Fruit fly (Drosophila melanogaster) whole organism, embryonic: ENCODE measurements around the gene CG6656.

Experiments
- CG1024 ChIP-seq: fragments of 200-800 bp; sonication (Bioruptor generic); IDR thresholded peaks from 2 replicates; pipeline ENCODE4 v1.3.6; 2022; ENCODE audit warnings: missing biosample characterization, missing genetic modification characterization
- CG10274 ChIP-seq: fragments of 200-800 bp; sonication (Bioruptor generic); optimal IDR thresholded peaks from 3 replicates; lab custom pipeline; 2017; ENCODE audit warnings: missing biosample characterization, mild to moderate bottlenecking, missing genetic modification characterization
- CG10366 ChIP-seq: fragments of 200-800 bp; sonication (Bioruptor generic); IDR thresholded peaks from 2 replicates; pipeline ENCODE4 v1.3.6; 2022; ENCODE audit warnings: missing biosample characterization, missing genetic modification characterization
- CG10543 ChIP-seq: fragments of 200-800 bp; sonication (Bioruptor generic); optimal IDR thresholded peaks from 3 replicates; lab custom pipeline; 2017; ENCODE audit warnings: missing biosample characterization, mild to moderate bottlenecking, missing genetic modification characterization, moderate library complexity
- CG11695 ChIP-seq: fragments of 200-800 bp; sonication (Bioruptor generic); IDR thresholded peaks from 3 replicates; pipeline ENCODE4 v1.3.6; 2022; ENCODE audit warnings: missing biosample characterization, missing genetic modification characterization
- CG12155 ChIP-seq: fragments of 200-800 bp; sonication (Bioruptor generic); optimal IDR thresholded peaks from 3 replicates; lab custom pipeline; 2016; ENCODE audit warnings: missing biosample characterization, missing genetic modification characterization
- CG12942 ChIP-seq: fragments of 200-800 bp; sonication (Bioruptor generic); optimal IDR thresholded peaks from 3 replicates; lab custom pipeline; 2016; ENCODE audit warnings: missing biosample characterization, missing genetic modification characterization
- CG13624 ChIP-seq: fragments of 200-800 bp; sonication (Bioruptor generic); optimal IDR thresholded peaks from 2 replicates; lab custom pipeline; 2016; ENCODE audit warnings: missing biosample characterization, missing genetic modification characterization
- CG13894 ChIP-seq: fragments of 200-800 bp; sonication (Bioruptor generic); optimal IDR thresholded peaks from 3 replicates; lab custom pipeline; 2018; ENCODE audit warnings: missing biosample characterization, mild to moderate bottlenecking, missing genetic modification characterization, moderate library complexity
- CG15011 ChIP-seq: fragments of 200-800 bp; sonication (Bioruptor generic); optimal IDR thresholded peaks from 3 replicates; lab custom pipeline; 2018; ENCODE audit warnings: missing biosample characterization, mild to moderate bottlenecking, missing genetic modification characterization
- CG1603 ChIP-seq: fragments of 200-800 bp; sonication (Bioruptor generic); optimal IDR thresholded peaks from 2 replicates; lab custom pipeline; 2019; ENCODE audit warnings: missing biosample characterization, mild to moderate bottlenecking, missing genetic modification characterization, moderate library complexity
- CG17186 ChIP-seq: fragments of 200-800 bp; sonication (Bioruptor generic); optimal IDR thresholded peaks from 3 replicates; lab custom pipeline; 2017; ENCODE audit warnings: missing biosample characterization, missing genetic modification reagents, missing genetic modification characterization
- CG18262 ChIP-seq: fragments of 200-800 bp; optimal IDR thresholded peaks from 3 replicates; lab custom pipeline; 2019; ENCODE audit warnings: missing biosample characterization, mild to moderate bottlenecking, missing genetic modification characterization, moderate library complexity
- CG2678 ChIP-seq: fragments of 200-800 bp; sonication (Bioruptor generic); optimal IDR thresholded peaks from 3 replicates; lab custom pipeline; 2019; ENCODE audit warnings: missing biosample characterization, mild to moderate bottlenecking, missing genetic modification characterization, moderate library complexity
- CG4360 ChIP-seq: fragments of 200-800 bp; sonication (Bioruptor generic); IDR thresholded peaks from 2 replicates; pipeline ENCODE4 v1.3.6; 2022; ENCODE audit warnings: missing biosample characterization, missing genetic modification characterization
- CG4617 ChIP-seq: fragments of 200-800 bp; sonication (Bioruptor generic); optimal IDR thresholded peaks from 3 replicates; lab custom pipeline; 2016; ENCODE audit warnings: missing biosample characterization, missing genetic modification characterization, borderline replicate concordance
- CG6254 ChIP-seq: fragments of 200-800 bp; sonication (Bioruptor generic); optimal IDR thresholded peaks from 3 replicates; lab custom pipeline; 2017; ENCODE audit warnings: mild to moderate bottlenecking, missing biosample characterization, missing genetic modification reagents, missing genetic modification characterization
- CG8944 ChIP-seq: fragments of 200-800 bp; sonication (Bioruptor generic); optimal IDR thresholded peaks from 3 replicates; lab custom pipeline; 2016; ENCODE audit warnings: missing biosample characterization, missing genetic modification characterization
- CG9932 ChIP-seq: fragments of 200-800 bp; sonication (Bioruptor generic); IDR thresholded peaks from 2 replicates; pipeline ENCODE4 v1.3.6; 2022; ENCODE audit warnings: missing biosample characterization, missing genetic modification characterization
- Dad ChIP-seq: fragments of 200-800 bp; sonication (Bioruptor generic); optimal IDR thresholded peaks from 3 replicates; lab custom pipeline; 2016; ENCODE audit warnings: missing biosample characterization, missing genetic modification characterization
- Dp ChIP-seq: fragments of 200-800 bp; sonication (Bioruptor generic); optimal IDR thresholded peaks from 2 replicates; lab custom pipeline; 2018; ENCODE audit warnings: missing biosample characterization, mild to moderate bottlenecking, missing genetic modification characterization, moderate library complexity
- Ets65A ChIP-seq: fragments of 200-800 bp; sonication (Bioruptor generic); peaks from one replicate; lab custom pipeline; 2016; ENCODE audit warnings: missing biosample characterization, missing genetic modification characterization
- Ets97D ChIP-seq: fragments of 200-800 bp; sonication (Bioruptor generic); optimal IDR thresholded peaks from 3 replicates; lab custom pipeline; 2016; ENCODE audit warnings: missing biosample characterization, missing genetic modification characterization
- H15 ChIP-seq: fragments of 200-800 bp; sonication (Bioruptor generic); IDR thresholded peaks from 3 replicates; pipeline ENCODE4 v1.3.6; 2022; ENCODE audit warnings: missing biosample characterization, missing genetic modification characterization
- Hand ChIP-seq: fragments of 200-800 bp; sonication (Bioruptor generic); optimal IDR thresholded peaks from 2 replicates; lab custom pipeline; 2017; ENCODE audit warnings: mild to moderate bottlenecking, missing biosample characterization, missing genetic modification reagents, missing genetic modification characterization
- Meics ChIP-seq: fragments of 200-800 bp; sonication (Bioruptor generic); optimal IDR thresholded peaks from 2 replicates; lab custom pipeline; 2017; ENCODE audit warnings: missing biosample characterization, mild to moderate bottlenecking, missing genetic modification characterization
- Mes4 ChIP-seq: fragments of 200-800 bp; sonication (Bioruptor generic); optimal IDR thresholded peaks from 2 replicates; lab custom pipeline; 2016; ENCODE audit warnings: missing biosample characterization, missing genetic modification characterization
- NK7.1 ChIP-seq: fragments of 200-800 bp; sonication (Bioruptor generic); optimal IDR thresholded peaks from 3 replicates; lab custom pipeline; 2016; ENCODE audit warnings: missing biosample characterization, missing genetic modification characterization
- Oli ChIP-seq: fragments of 200-800 bp; sonication (Bioruptor generic); optimal IDR thresholded peaks from 2 replicates; lab custom pipeline; 2018; ENCODE audit warnings: missing biosample characterization, mild to moderate bottlenecking, missing genetic modification characterization, moderate library complexity
- Ptx1 ChIP-seq: fragments of 200-800 bp; sonication (Bioruptor generic); IDR thresholded peaks from 2 replicates; pipeline ENCODE4 v1.3.6; 2022; ENCODE audit warnings: missing biosample characterization, missing genetic modification characterization
- Sox100B ChIP-seq: fragments of 200-800 bp; sonication (Bioruptor generic); optimal IDR thresholded peaks from 3 replicates; lab custom pipeline; 2018; ENCODE audit warnings: missing biosample characterization, mild to moderate bottlenecking, missing genetic modification characterization
- ara ChIP-seq: fragments of 200-800 bp; sonication (Bioruptor generic); IDR thresholded peaks from 2 replicates; pipeline ENCODE4 v1.3.6; 2022; ENCODE audit warnings: missing biosample characterization, missing genetic modification characterization
- bab2 ChIP-seq: fragments of 200-800 bp; sonication (Bioruptor generic); optimal IDR thresholded peaks from 2 replicates; lab custom pipeline; 2016; ENCODE audit warnings: missing biosample characterization, missing genetic modification characterization
- br ChIP-seq: fragments of >200 bp; optimal IDR thresholded peaks from 2 replicates; lab custom pipeline; 2017
- cato ChIP-seq: fragments of 200-800 bp; sonication (Bioruptor generic); optimal IDR thresholded peaks from 2 replicates; lab custom pipeline; 2016; ENCODE audit warnings: missing biosample characterization, missing genetic modification characterization, borderline replicate concordance
- chn ChIP-seq: fragments of 200-800 bp; sonication (Bioruptor generic); optimal IDR thresholded peaks from 2 replicates; lab custom pipeline; 2016; ENCODE audit warnings: missing biosample characterization, missing genetic modification characterization
- dimm ChIP-seq: fragments of 200-800 bp; sonication (Bioruptor generic); IDR thresholded peaks from 2 replicates; pipeline ENCODE4 v1.3.6; 2022; ENCODE audit warnings: missing biosample characterization, missing genetic modification characterization
- eyg ChIP-seq: fragments of 200-800 bp; sonication (Bioruptor generic); optimal IDR thresholded peaks from 3 replicates; lab custom pipeline; 2016; ENCODE audit warnings: missing biosample characterization, missing genetic modification characterization
- fd96Cb ChIP-seq: fragments of 200-800 bp; sonication (Bioruptor generic); optimal IDR thresholded peaks from 2 replicates; lab custom pipeline; 2018; ENCODE audit warnings: missing biosample characterization, mild to moderate bottlenecking, missing genetic modification characterization, moderate library complexity
- ken ChIP-seq: fragments of 200-800 bp; sonication (Bioruptor generic); IDR thresholded peaks from 3 replicates; pipeline ENCODE4 v1.3.6; 2022; ENCODE audit warnings: missing biosample characterization, missing genetic modification characterization
- lab ChIP-seq: fragments of 200-800 bp; sonication (Bioruptor generic); optimal IDR thresholded peaks from 3 replicates; lab custom pipeline; 2017; ENCODE audit warnings: missing biosample characterization, missing genetic modification characterization, mild to moderate bottlenecking, moderate library complexity, missing genetic modification reagents
- maf-S ChIP-seq: fragments of 200-800 bp; sonication (Bioruptor generic); optimal IDR thresholded peaks from 2 replicates; lab custom pipeline; 2016; ENCODE audit warnings: missing biosample characterization, missing genetic modification characterization
- mirr ChIP-seq: fragments of 200-800 bp; sonication (Bioruptor generic); optimal IDR thresholded peaks from 3 replicates; lab custom pipeline; 2018; ENCODE audit warnings: missing biosample characterization, mild to moderate bottlenecking, missing genetic modification characterization
- odd ChIP-seq: fragments of 200-800 bp; sonication (Bioruptor generic); optimal IDR thresholded peaks from 2 replicates; lab custom pipeline; 2017; ENCODE audit warnings: missing biosample characterization, mild to moderate bottlenecking, missing genetic modification characterization
- onecut ChIP-seq: fragments of 200-800 bp; sonication (Bioruptor generic); IDR thresholded peaks from 2 replicates; pipeline ENCODE4 v1.3.6; 2022; ENCODE audit warnings: missing biosample characterization, missing genetic modification characterization
- psq ChIP-seq: fragments of 200-800 bp; sonication (Bioruptor generic); optimal IDR thresholded peaks from 2 replicates; lab custom pipeline; 2017; ENCODE audit warnings: missing biosample characterization, missing genetic modification characterization
- seq ChIP-seq: fragments of 200-800 bp; sonication (Bioruptor generic); IDR thresholded peaks from 2 replicates; pipeline ENCODE4 v1.3.6; 2022; ENCODE audit warnings: missing biosample characterization, missing genetic modification characterization
- usp ChIP-seq: fragments of >200 bp; optimal IDR thresholded peaks from 2 replicates; lab custom pipeline; 2017; ENCODE audit warnings: missing biosample characterization, missing genetic modification characterization
- vnd ChIP-seq: fragments of 200-800 bp; sonication (Bioruptor generic); IDR thresholded peaks from 3 replicates; pipeline ENCODE4 v1.3.6; 2022; ENCODE audit warnings: missing biosample characterization, missing genetic modification characterization; ENCODE audit not compliant: partially characterized antibody

CG6656 gene

DNA sequence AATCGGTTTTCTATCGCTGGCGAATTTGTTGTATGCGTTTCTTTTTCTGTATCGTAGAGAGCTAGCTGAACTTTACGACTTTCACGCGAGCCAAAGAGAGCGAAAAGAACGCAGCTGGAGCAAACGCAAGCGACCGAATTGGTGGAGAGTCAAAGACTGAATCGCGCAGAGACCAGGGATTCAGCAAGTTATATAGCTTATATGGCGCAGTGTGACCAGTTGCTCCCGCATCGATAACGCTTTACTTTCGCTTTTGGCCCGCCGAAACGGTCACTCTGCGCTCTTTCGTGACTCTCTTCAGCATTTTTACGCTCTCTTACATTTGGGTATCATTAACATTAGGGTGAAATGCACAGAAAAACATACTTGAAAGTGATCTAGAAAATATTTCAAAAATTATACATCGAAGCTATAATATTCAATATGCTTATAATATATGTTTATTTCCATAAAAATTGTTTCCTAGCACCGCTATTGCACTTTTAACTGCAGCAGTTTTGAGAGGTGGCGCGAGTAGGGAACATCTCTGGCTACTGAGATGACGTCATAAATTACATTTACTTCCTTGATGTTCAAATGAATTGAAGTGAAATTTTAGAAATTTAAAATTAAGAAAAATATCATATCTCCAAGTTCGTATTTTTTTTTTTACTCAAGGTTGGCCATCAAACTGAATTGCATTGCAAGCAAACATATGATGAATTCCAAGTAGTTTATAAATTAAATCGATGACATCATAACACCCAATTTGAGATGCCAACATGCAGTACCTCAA, 18.8 kb upstream of the CG6656 start, which contains the start of gene glec (continued):
- peak; percentile 45; the same call in 1 of the 2 replicates for TF ChIP-seq CG1024 (GFP tag; lab: Robert Waterston, UW)
- peak; percentile 2 for TF ChIP-seq Sox100B
- TF ChIP-seq Dp, result peak; percentile 9
- peak; percentile 37 for TF ChIP-seq CG18262 (tag; lab: Kevin White, UChicago)
- TF ChIP-seq CG6254 (GFP tag; lab: Kevin White, UChicago), result no peak
- peak; percentile 50; the same call in 1 of the 2 replicates for TF ChIP-seq seq (GFP tag; lab: Robert Waterston, UW)
- TF ChIP-seq CG1603 (tag; lab: Kevin White, UChicago), result peak; percentile 57

- peak; percentile 32 for TF ChIP-seq lab (GFP tag; lab: Kevin White, UChicago)
- TF ChIP-seq CG15011 (GFP tag; lab: Kevin White, UChicago), result no peak
- no peak for TF ChIP-seq CG10274 (GFP tag; lab: Kevin White, UChicago)
- no peak for TF ChIP-seq ken (GFP tag; lab: Robert Waterston, UW)
- peak; percentile 11 for TF ChIP-seq odd (GFP tag; lab: Kevin White, UChicago)
- TF ChIP-seq CG2678 (tag; lab: Kevin White, UChicago), result peak; percentile 12
- no peak for TF ChIP-seq Oli (tag; lab: Kevin White, UChicago)
- TF ChIP-seq onecut (GFP tag; lab: Robert Waterston, UW), result no peak
- no peak for TF ChIP-seq usp
- no peak for TF ChIP-seq Sox100B
- peak; percentile 29 for TF ChIP-seq mirr (GFP tag; lab: Kevin White, UChicago)
- TF ChIP-seq vnd (GFP tag; lab: Robert Waterston, UW), result no peak
- 0 out of 2 replicates have a peak, but pooled peaks have one; percentile 20 for TF ChIP-seq CG1024 (GFP tag; lab: Robert Waterston, UW)
- TF ChIP-seq Ets65A (GFP tag; lab: Kevin White, UChicago), result no peak
- TF ChIP-seq Ets97D (GFP tag; lab: Kevin White, UChicago), result no peak
- no peak for TF ChIP-seq NK7.1 (GFP tag; lab: Kevin White, UChicago)
- no peak for TF ChIP-seq CG9932 (GFP tag; lab: Robert Waterston, UW)
- TF ChIP-seq CG4360 (GFP tag; lab: Robert Waterston, UW), result no peak
- no peak for TF ChIP-seq psq (GFP tag; lab: Kevin White, UChicago)
- TF ChIP-seq Mes4, result no peak
- no peak for TF ChIP-seq eyg (GFP tag; lab: Kevin White, UChicago)
- peak; percentile 13 for TF ChIP-seq fd96Cb (tag; lab: Kevin White, UChicago)
- TF ChIP-seq cato (GFP tag; lab: Kevin White, UChicago), result no peak
- TF ChIP-seq CG4617 (GFP tag; lab: Kevin White, UChicago), result no peak
- TF ChIP-seq Meics (GFP tag; lab: Kevin White, UChicago), result peak; percentile 5
- TF ChIP-seq CG17186, result no peak
- TF ChIP-seq CG10366 (GFP tag; lab: Robert Waterston, UW), result no peak
- TF ChIP-seq maf-S, result peak; percentile 4
- no peak for TF ChIP-seq chn (GFP tag; lab: Kevin White, UChicago)
- TF ChIP-seq Hand, result no peak
- TF ChIP-seq ara, result no peak
- no peak for TF ChIP-seq CG13894 (tag; lab: Kevin White, UChicago)
- TF ChIP-seq CG10543 (GFP tag; lab: Kevin White, UChicago), result peak; percentile 29
- TF ChIP-seq CG12155 (GFP tag; lab: Kevin White, UChicago), result no peak
- TF ChIP-seq dimm (GFP tag; lab: Robert Waterston, UW), result no peak
- no peak for TF ChIP-seq br
- TF ChIP-seq Dad (GFP tag; lab: Kevin White, UChicago), result no peak
- no peak for TF ChIP-seq CG11695 (GFP tag; lab: Robert Waterston, UW)
- TF ChIP-seq CG13624 (GFP tag; lab: Kevin White, UChicago), result no peak
- TF ChIP-seq CG8944 (GFP tag; lab: Kevin White, UChicago), result no peak
- peak; percentile 14 for TF ChIP-seq bab2 (GFP tag; lab: Kevin White, UChicago)
- TF ChIP-seq H15 (GFP tag; lab: Robert Waterston, UW), result no peak
- no peak for TF ChIP-seq Ptx1 (GFP tag; lab: Robert Waterston, UW)
- no peak for TF ChIP-seq CG12942 (GFP tag; lab: Kevin White, UChicago)
These were observed 18.2 kb upstream of the CG6656 start for dm6 chr3R:21856873-21857243.
